Worm (Caenorhabditis elegans): Measurements from ENCODE around the gene srsx-21.

The srsx-21 gene

DNA sequence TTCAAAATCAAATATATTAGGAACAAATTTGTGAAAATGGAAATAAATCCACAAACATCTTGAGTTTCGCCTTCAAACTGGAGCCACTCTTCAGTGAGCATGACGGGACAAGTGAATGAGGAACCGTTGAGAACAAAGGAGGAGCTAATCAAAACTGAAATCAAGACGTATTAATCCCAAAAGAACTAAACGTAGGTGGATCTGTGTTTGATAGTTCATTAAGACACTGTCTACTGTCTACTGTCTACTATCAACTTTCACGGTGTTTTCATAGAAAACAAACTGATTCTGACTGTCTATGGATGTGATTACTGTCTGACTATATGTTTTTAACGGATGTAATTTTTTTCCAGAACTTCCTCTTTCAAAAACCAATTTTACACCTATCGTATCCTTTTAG is 16.1 kb upstream of the srsx-21 start, which contains the start of gene str-193:
str-193 (minus strand) TSS at position 101 of the 400 bp plus-strand sequence.
- TF ChIP-seq pes-1 (GFP tag; IDR thresholded peaks at IDR 0.05) (no peak), tbx-11 (GFP tag; IDR thresholded peaks at IDR 0.05) (no peak), B0310.2 (tag; optimal IDR thresholded peaks at IDR 0.05) (no peak), flt-1 (GFP tag; IDR thresholded peaks at IDR 0.05) (no peak), scrt-1 (GFP tag; IDR thresholded peaks at IDR 0.05) (no peak), hmg-4 (GFP tag; optimal IDR thresholded peaks at IDR 0.05) (no peak), aly-1 (tag; optimal IDR thresholded peaks at IDR 0.05) (no peak), ceh-36 (tag; optimal IDR thresholded peaks at IDR 0.05) (no peak), tra-4 (tag; optimal IDR thresholded peaks at IDR 0.05) (no peak), ceh-13 (GFP tag; optimal IDR thresholded peaks at IDR 0.05) (no peak), ama-1 (optimal IDR thresholded peaks at IDR 0.05) (no peak), tbx-37 (GFP tag; conservative IDR thresholded peaks at IDR 0.05) (no peak), ets-7 (tag; optimal IDR thresholded peaks at IDR 0.05) (no peak), sea-1 (GFP tag; conservative IDR thresholded peaks at IDR 0.05) (no peak)

DNA sequence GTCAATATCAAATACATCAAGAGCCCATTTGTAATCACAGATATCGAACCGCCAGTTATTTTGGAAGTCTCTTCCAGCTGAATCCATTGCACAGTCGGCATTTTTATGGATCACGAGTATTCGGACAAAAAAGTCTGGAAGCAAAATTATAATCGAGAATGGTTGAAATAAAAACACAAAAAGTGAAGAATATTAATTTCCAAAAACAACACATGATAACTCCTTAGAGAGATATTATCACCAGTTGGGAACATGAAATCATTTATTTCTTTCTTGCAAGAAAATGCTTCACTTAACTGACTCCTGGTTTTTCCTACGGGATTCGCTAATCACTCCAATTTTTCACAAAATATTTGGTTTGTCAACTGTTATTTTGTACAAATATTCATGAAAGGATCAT is 13.6 kb upstream of the srsx-21 start, which contains the start of gene str-2:
str-2 (minus strand) TSS at position 101 of the 400 bp plus-strand sequence.
- TF ChIP-seq flt-1 (GFP tag; IDR thresholded peaks at IDR 0.05) (no peak), aly-1 (tag; optimal IDR thresholded peaks at IDR 0.05) (no peak), tbx-37 (GFP tag; conservative IDR thresholded peaks at IDR 0.05) (no peak), scrt-1 (GFP tag; IDR thresholded peaks at IDR 0.05) (no peak), hnd-1 (tag; optimal IDR thresholded peaks at IDR 0.05) (no peak), ceh-13 (GFP tag; optimal IDR thresholded peaks at IDR 0.05) (no peak), ets-7 (tag; optimal IDR thresholded peaks at IDR 0.05) (no peak), sea-1 (GFP tag; conservative IDR thresholded peaks at IDR 0.05) (no peak), pes-1 (GFP tag; IDR thresholded peaks at IDR 0.05) (no peak), ama-1 (optimal IDR thresholded peaks at IDR 0.05) (no peak), ceh-36 (tag; optimal IDR thresholded peaks at IDR 0.05) (no peak), hmbx-1 (tag; optimal IDR thresholded peaks at IDR 0.05) (no peak), tbx-11 (GFP tag; IDR thresholded peaks at IDR 0.05) (no peak), tra-4 (tag; optimal IDR thresholded peaks at IDR 0.05) (no peak), B0310.2 (tag; optimal IDR thresholded peaks at IDR 0.05) (no peak), F13C5.2 (tag; optimal IDR thresholded peaks at IDR 0.05) (no peak), hmg-4 (GFP tag; optimal IDR thresholded peaks at IDR 0.05) (no peak)

DNA sequence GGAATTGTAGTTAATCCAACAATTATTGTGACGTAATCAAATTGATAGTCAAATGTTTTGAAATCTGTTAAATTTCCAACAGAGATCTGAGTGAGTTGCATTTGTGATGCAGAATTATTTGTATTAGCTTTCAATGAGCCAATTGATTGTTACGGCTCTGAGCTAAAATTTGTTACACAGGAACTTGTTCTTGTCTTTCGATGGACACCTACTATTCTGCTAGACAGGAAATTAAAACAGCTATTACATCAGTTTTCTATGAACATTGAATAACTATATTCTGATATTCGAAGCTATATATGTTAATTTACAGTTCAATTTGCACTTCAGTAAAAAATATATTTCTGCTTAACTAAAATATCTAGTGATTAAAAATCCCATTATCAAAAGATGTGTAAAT is 3.9 kb upstream of the srsx-21 start, which contains the start of gene sru-40:
sru-40 (minus strand) TSS at position 101 of the 400 bp plus-strand sequence.
- TF ChIP-seq F13C5.2 (tag; optimal IDR thresholded peaks at IDR 0.05): no peak
- no peak for TF ChIP-seq sea-1 (GFP tag; conservative IDR thresholded peaks at IDR 0.05)
- no peak for TF ChIP-seq ceh-36 (tag; optimal IDR thresholded peaks at IDR 0.05)
- TF ChIP-seq ama-1 (optimal IDR thresholded peaks at IDR 0.05): no peak
- TF ChIP-seq ceh-13 (GFP tag; optimal IDR thresholded peaks at IDR 0.05): no peak
- no peak for TF ChIP-seq tbx-11 (GFP tag; IDR thresholded peaks at IDR 0.05)
- no peak for TF ChIP-seq scrt-1 (GFP tag; IDR thresholded peaks at IDR 0.05)
- TF ChIP-seq tbx-37 (GFP tag; conservative IDR thresholded peaks at IDR 0.05): no peak
- no peak for TF ChIP-seq hnd-1 (tag; optimal IDR thresholded peaks at IDR 0.05)
- no peak for TF ChIP-seq flt-1 (GFP tag; IDR thresholded peaks at IDR 0.05)
- TF ChIP-seq tra-4 (tag; optimal IDR thresholded peaks at IDR 0.05): no peak
- TF ChIP-seq hmg-4 (GFP tag; optimal IDR thresholded peaks at IDR 0.05): no peak
- no peak for TF ChIP-seq B0310.2 (tag; optimal IDR thresholded peaks at IDR 0.05)
- no peak for TF ChIP-seq pes-1 (GFP tag; IDR thresholded peaks at IDR 0.05)
- TF ChIP-seq ets-7 (tag; optimal IDR thresholded peaks at IDR 0.05): no peak
- no peak for TF ChIP-seq hmbx-1 (tag; optimal IDR thresholded peaks at IDR 0.05)
- TF ChIP-seq aly-1 (tag; optimal IDR thresholded peaks at IDR 0.05): no peak

DNA sequence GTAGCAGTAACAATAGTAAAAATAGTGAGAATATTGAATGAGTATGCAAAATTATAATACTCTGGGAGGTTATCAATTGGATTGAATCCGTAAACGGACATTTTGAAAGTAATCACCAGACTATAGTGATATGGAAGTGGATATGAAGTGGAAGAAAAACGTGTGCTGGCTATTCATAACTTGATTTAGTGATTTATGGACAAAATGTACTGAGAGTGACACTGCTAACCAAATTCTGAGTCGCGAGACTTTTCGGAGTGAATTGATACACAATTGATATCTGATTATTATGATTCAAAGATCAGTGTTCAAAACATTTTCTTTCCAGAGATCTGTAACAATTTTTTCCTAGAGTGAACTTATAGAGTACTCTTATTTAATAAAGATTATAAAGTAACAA is 1.8 kb upstream of the srsx-21 start, which contains the start of gene sru-38:
sru-38 (minus strand) TSS at position 101 of the 400 bp plus-strand sequence.
- TF ChIP-seq ets-7 (tag; optimal IDR thresholded peaks at IDR 0.05) (no peak), tbx-37 (GFP tag; conservative IDR thresholded peaks at IDR 0.05) (no peak), pes-1 (GFP tag; IDR thresholded peaks at IDR 0.05) (no peak), B0310.2 (tag; optimal IDR thresholded peaks at IDR 0.05) (no peak), hmg-4 (GFP tag; optimal IDR thresholded peaks at IDR 0.05) (no peak), ceh-13 (GFP tag; optimal IDR thresholded peaks at IDR 0.05) (no peak), flt-1 (GFP tag; IDR thresholded peaks at IDR 0.05) (no peak), scrt-1 (GFP tag; IDR thresholded peaks at IDR 0.05) (no peak), hnd-1 (tag; optimal IDR thresholded peaks at IDR 0.05) (no peak), tbx-11 (GFP tag; IDR thresholded peaks at IDR 0.05) (no peak), aly-1 (tag; optimal IDR thresholded peaks at IDR 0.05) (no peak)

DNA sequence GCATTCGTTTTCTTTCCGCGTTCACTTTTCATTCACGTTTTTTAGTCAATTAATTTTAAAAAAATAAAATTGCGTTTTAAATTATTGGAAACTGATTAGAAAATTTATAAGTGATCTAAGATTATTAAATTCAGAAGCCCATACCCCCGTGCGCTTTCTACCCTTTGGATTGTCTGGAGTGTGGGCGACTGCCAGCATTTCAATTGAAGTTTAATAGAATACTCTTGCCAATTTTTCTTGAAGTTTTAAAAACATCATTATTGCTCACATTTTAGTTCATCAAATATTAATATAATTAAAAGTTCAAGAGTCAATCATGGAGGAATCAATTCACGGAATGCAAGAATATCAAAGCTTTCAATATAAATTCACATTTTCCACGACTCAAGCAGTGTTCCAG is 3.6 kb downstream of the srsx-21 start, which contains the start of gene sru-36:
sru-36 (plus strand) TSS at position 301 of the 400 bp plus-strand sequence.
- TF ChIP-seq aly-1 (tag; optimal IDR thresholded peaks at IDR 0.05) (no peak), ceh-36 (tag; optimal IDR thresholded peaks at IDR 0.05) (no peak), ceh-13 (GFP tag; optimal IDR thresholded peaks at IDR 0.05) (no peak), hmbx-1 (tag; optimal IDR thresholded peaks at IDR 0.05) (no peak), sea-1 (GFP tag; conservative IDR thresholded peaks at IDR 0.05) (no peak), hnd-1 (tag; optimal IDR thresholded peaks at IDR 0.05) (no peak), scrt-1 (GFP tag; IDR thresholded peaks at IDR 0.05) (no peak), tbx-11 (GFP tag; IDR thresholded peaks at IDR 0.05) (no peak)

DNA sequence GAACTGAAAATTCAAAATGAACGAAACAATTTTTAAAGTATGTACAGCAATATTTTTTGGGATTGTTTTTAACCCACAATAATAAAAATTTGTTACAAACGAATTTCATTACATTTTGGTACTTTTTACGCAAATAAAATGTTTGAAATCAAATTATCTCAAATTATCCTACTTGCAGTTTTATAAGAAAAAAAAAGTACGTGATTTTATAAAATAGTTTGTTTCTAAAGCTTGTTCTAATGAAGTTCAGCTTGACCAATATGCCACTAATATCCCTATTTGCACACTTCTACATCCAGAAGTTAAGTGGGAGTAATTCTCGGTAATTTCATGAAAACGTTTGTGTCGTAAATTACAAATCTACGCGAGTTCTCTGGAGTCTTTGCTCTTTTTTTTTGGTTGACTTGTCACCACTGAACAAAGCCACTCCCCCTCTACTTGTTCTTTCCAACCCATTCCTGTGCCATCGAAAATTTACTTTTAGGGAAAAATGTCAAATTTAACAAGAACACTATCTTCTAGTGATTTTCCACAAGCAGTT is 5.7 kb downstream of the srsx-21 start, which contains the start of gene sru-8:
sru-8 (plus strand) TSS at position 491 of the 541 bp plus-strand sequence.
- TF ChIP-seq scrt-1 (GFP tag; IDR thresholded peaks at IDR 0.05): no peak
- no peak for TF ChIP-seq ama-1 (optimal IDR thresholded peaks at IDR 0.05)
- no peak for TF ChIP-seq ets-7 (tag; optimal IDR thresholded peaks at IDR 0.05)
- TF ChIP-seq hmbx-1 (tag; optimal IDR thresholded peaks at IDR 0.05): no peak
- no peak for TF ChIP-seq sea-1 (GFP tag; conservative IDR thresholded peaks at IDR 0.05)

DNA sequence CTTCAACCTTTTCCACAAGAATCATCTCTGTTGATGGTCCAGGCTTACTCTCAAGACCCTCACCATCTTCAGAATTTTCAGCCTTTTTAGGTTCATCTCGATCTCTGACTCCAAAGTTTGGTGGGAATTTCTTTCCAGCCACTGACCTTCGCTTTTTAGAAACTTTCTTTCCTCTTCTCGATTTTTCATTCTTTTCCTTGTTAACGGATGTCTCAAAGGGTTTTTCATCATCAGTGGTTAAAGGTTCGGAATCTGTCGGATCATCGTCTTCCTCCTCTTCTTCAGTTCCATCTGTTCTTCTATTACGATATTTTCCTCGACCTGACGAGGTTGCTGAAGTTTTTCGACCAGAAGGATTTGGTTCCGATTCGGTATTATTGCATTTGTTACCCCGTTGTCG is 10.8 kb downstream of the srsx-21 start:
- no peak for TF ChIP-seq pes-1 (GFP tag; IDR thresholded peaks at IDR 0.05)
